Worm (Caenorhabditis elegans): ENCODE measurements around the gene bath-24.

Gene bath-24

ce11 chrII:2045505-2045904, at the start of gene bath-24:
TSS of gene bath-24 (minus strand) at chrII:2045605.
- TF ChIP-seq dpl-1 (GFP tag; optimal IDR thresholded peaks at IDR 0.05) = no peak
- peak; percentile 65 for TF ChIP-seq lsl-1 (GFP tag; optimal IDR thresholded peaks at IDR 0.05)

- TF ChIP-seq rec-8 (tag; optimal IDR thresholded peaks at IDR 0.05) (no peak), madf-3 (GFP tag; IDR thresholded peaks at IDR 0.05) (no peak), ets-4 (GFP tag; optimal IDR thresholded peaks at IDR 0.05) (no peak), lsy-27 (tag; optimal IDR thresholded peaks at IDR 0.05; ENCODE audit: borderline replicate concordance, insufficient read depth) (no peak), madf-8 (GFP tag; conservative IDR thresholded peaks at IDR 0.05) (no peak), repo-1 (tag; optimal IDR thresholded peaks at IDR 0.05) (no peak), nhr-120 (GFP tag; IDR thresholded peaks at IDR 0.05) (no peak)
Measured at ce11 chrII:2093456-2093926, 48.1 kb upstream of the bath-24 start, which contains the start of gene fbxb-37. TSS of gene fbxb-37 (minus strand) at chrII:2093876.

DNA sequence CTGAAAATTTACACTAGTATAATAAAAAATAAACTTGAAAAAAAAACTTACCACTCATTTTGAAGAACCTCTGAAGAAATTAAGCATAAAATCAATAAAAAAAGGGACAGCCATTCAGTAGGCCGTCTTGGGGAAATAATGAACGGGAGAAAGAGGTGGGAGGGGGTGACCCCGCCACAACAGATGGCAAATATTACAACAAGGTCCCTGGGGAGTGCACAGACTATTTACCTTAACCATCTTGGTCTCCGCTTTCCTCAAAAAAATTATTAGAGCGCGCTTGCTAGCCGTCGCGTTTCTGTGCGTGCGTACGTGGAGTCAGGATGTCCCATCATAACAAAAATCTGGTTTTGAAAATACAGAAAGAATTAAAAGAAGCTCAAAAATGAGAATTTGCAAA, 46.6 kb upstream of the bath-24 start, which contains the start of gene T16A1.10:
TSS of gene T16A1.10 (minus strand) at position 123 of the 400 bp plus-strand sequence.
- no peak for TF ChIP-seq ZK185.1 (tag; optimal IDR thresholded peaks at IDR 0.05; ENCODE audit: poor library complexity, severe bottlenecking)
- no peak for TF ChIP-seq F39B2.1 (GFP tag; IDR thresholded peaks at IDR 0.05)
- no peak for TF ChIP-seq egl-18 (GFP tag; IDR thresholded peaks at IDR 0.05)
- no peak for TF ChIP-seq Y53G8AR.9 (GFP tag; conservative IDR thresholded peaks at IDR 0.05)
- TF ChIP-seq let-526 (GFP tag; IDR thresholded peaks at IDR 0.05) = no peak
- TF ChIP-seq egl-44 (GFP tag; IDR thresholded peaks at IDR 0.05) = no peak
- no peak for TF ChIP-seq hsf-1 (GFP tag; IDR thresholded peaks at IDR 0.05)
- no peak for TF ChIP-seq hmg-1.2 (GFP tag; IDR thresholded peaks at IDR 0.05)
- TF ChIP-seq tlf-1 (GFP tag; optimal IDR thresholded peaks at IDR 0.05) = no peak
- no peak for TF ChIP-seq mcd-1 (GFP tag; IDR thresholded peaks at IDR 0.05)
- TF ChIP-seq bed-2 (GFP tag; IDR thresholded peaks at IDR 0.05) = no peak
- no peak for TF ChIP-seq sptf-2 (GFP tag; optimal IDR thresholded peaks at IDR 0.05)
- TF ChIP-seq unc-62 (GFP tag; optimal IDR thresholded peaks at IDR 0.05) = no peak
- no peak for TF ChIP-seq ztf-18 (tag; optimal IDR thresholded peaks at IDR 0.05)
- TF ChIP-seq efl-1 (GFP tag; optimal IDR thresholded peaks at IDR 0.05) = no peak

DNA sequence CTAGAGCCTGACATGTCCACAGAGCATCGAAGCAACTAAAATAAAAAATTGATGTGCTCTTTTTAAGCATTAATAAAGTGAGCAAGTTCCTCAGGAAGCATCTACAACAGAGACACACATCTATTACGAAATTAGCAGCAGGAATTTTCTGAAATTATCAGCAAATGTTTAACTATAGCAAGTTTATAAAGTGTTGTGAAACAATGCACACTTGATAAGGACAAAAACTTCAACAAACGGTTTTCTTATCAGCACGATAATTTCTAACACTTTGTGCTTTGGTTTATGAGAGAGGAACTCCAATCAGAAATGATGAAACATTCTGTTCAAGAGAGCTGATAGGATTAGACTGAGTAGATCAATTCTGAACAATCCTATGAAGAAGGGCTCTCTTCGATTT, 45.2 kb upstream of the bath-24 start, which contains the start of gene trpl-5:
TSS of gene trpl-5 (minus strand) at position 32 of the 400 bp plus-strand sequence.
- TF ChIP-seq lin-26 (GFP tag; IDR thresholded peaks at IDR 0.05) = no peak
- TF ChIP-seq cebp-1 (GFP tag; IDR thresholded peaks at IDR 0.05) = peak; percentile 56; the same call in 1 of the 2 replicates
- no peak for TF ChIP-seq cebp-1 (tag; optimal IDR thresholded peaks at IDR 0.05)
- TF ChIP-seq bed-2 (GFP tag; IDR thresholded peaks at IDR 0.05) = no peak
- TF ChIP-seq somi-1 (GFP tag; optimal IDR thresholded peaks at IDR 0.05) = no peak
- TF ChIP-seq pha-4 (tag; optimal IDR thresholded peaks at IDR 0.05) = peak; percentile 15
- TF ChIP-seq K12H6.12 (tag; optimal IDR thresholded peaks at IDR 0.05) = no peak
- TF ChIP-seq ceh-27 (GFP tag; optimal IDR thresholded peaks at IDR 0.05) = no peak
- peak; percentile 76 for TF ChIP-seq nhr-80 (tag; optimal IDR thresholded peaks at IDR 0.05)
- no peak for TF ChIP-seq akir-1 (GFP tag; optimal IDR thresholded peaks at IDR 0.05)
- TF ChIP-seq T26A5.8 (tag; optimal IDR thresholded peaks at IDR 0.05) = no peak
- no peak for TF ChIP-seq ztf-18 (tag; optimal IDR thresholded peaks at IDR 0.05)
- no peak for TF ChIP-seq ztf-26 (tag; optimal IDR thresholded peaks at IDR 0.05)
- TF ChIP-seq Y56A3A.18 (GFP tag; IDR thresholded peaks at IDR 0.05) = no peak

Measured in whole organism, young adult.